Fruit fly (Drosophila melanogaster) whole organism, prepupa: Measurements from ENCODE around the gene Alg10.

Experiments
- CG11294 ChIP-seq: fragments of 200-800 bp; sonication (Bioruptor generic); IDR thresholded peaks from 2 replicates; pipeline ENCODE4 v1.3.6; 2022; ENCODE audit warnings: missing biosample characterization, missing genetic modification characterization
- net ChIP-seq: fragments of 200-800 bp; sonication (Bioruptor generic); optimal IDR thresholded peaks from 3 replicates; lab custom pipeline; 2016; ENCODE audit warnings: missing biosample characterization, missing genetic modification characterization

dm6 chr3L:11196860-11197259, 32.1 kb downstream of the Alg10 start:
- TF ChIP-seq CG11294 (GFP tag; lab: Robert Waterston, UW) (no peak), net (GFP tag; lab: Kevin White, UChicago) (no peak)
